Fruit fly (Drosophila melanogaster): ENCODE data around the gene CG14130.
A peak's percentile ranks its signal among the peaks of the same experiment; 100 is the strongest.

Gene CG14130

dm6 chr3L:11785291-11785690 is 30.0 kb upstream of the CG14130 start (continued):
- TF ChIP-seq lab (GFP tag; optimal IDR thresholded peaks at IDR 0.05) (no peak), Dip3 (GFP tag; optimal IDR thresholded peaks at IDR 0.05) (peak; percentile 18), CG32772 (GFP tag; IDR thresholded peaks at IDR 0.05) (peak; percentile 23; the same call in 1 of the 2 replicates), CG31441 (GFP tag; IDR thresholded peaks at IDR 0.05) (no peak), CG4820 (GFP tag; optimal IDR thresholded peaks at IDR 0.05) (peak; percentile 5), CG2889 (GFP tag; IDR thresholded peaks at IDR 0.05) (0 out of 3 replicates have a peak, but pooled peaks have one; percentile 7), CG16863 (GFP tag; optimal IDR thresholded peaks at IDR 0.05) (peak; percentile 19), Hsf (GFP tag; optimal IDR thresholded peaks at IDR 0.05) (peak; percentile 9), CG1603 (tag; optimal IDR thresholded peaks at IDR 0.05) (no peak), ftz-f1 (GFP tag; optimal IDR thresholded peaks at IDR 0.05) (no peak), CG12659 (GFP tag; optimal IDR thresholded peaks at IDR 0.05) (peak; percentile 45), chm (GFP tag; IDR thresholded peaks at IDR 0.05) (no peak), CG9215 (GFP tag; IDR thresholded peaks at IDR 0.05) (peak; percentile 58), fd3F (GFP tag; optimal IDR thresholded peaks at IDR 0.05) (peak; percentile 48), al (GFP tag; IDR thresholded peaks at IDR 0.05) (peak; percentile 61), MBD-R2 (GFP tag; IDR thresholded peaks at IDR 0.05) (peak; percentile 24; the same call in 1 of the 2 replicates), oc (tag; optimal IDR thresholded peaks at IDR 0.05) (no peak), kah (GFP tag; optimal IDR thresholded peaks at IDR 0.05) (no peak), phol (tag; optimal IDR thresholded peaks at IDR 0.05) (peak; percentile 33), sug (tag; optimal IDR thresholded peaks at IDR 0.05) (no peak), schlank (tag; optimal IDR thresholded peaks at IDR 0.05) (no peak), yki (optimal IDR thresholded peaks at IDR 0.05) (no peak), Fer1 (GFP tag; optimal IDR thresholded peaks at IDR 0.05) (no peak), seq (GFP tag; IDR thresholded peaks at IDR 0.05) (peak; percentile 62; the same call in 1 of the 2 replicates), Eip74EF (GFP tag; optimal IDR thresholded peaks at IDR 0.05) (no peak), Fer3 (tag; optimal IDR thresholded peaks at IDR 0.05) (peak; percentile 57), ttk (GFP tag; IDR thresholded peaks at IDR 0.05) (no peak), sisA (GFP tag; IDR thresholded peaks at IDR 0.05) (peak; percentile 34; the same call in 1 of the 2 replicates), CG1233 (GFP tag; optimal IDR thresholded peaks at IDR 0.05) (peak; percentile 28), CG12391 (tag; optimal IDR thresholded peaks at IDR 0.05) (no peak), CG31388 (GFP tag; optimal IDR thresholded peaks at IDR 0.05) (peak; percentile 13), Dp (GFP tag; optimal IDR thresholded peaks at IDR 0.05) (no peak), CG2875 (GFP tag; optimal IDR thresholded peaks at IDR 0.05) (no peak), CG3065 (GFP tag; optimal IDR thresholded peaks at IDR 0.05) (no peak), Dbx (GFP tag; IDR thresholded peaks at IDR 0.05) (peak; percentile 51; the same call in 1 of the 3 replicates), fd96Cb (tag; optimal IDR thresholded peaks at IDR 0.05) (peak; percentile 25), Camta (GFP tag; optimal IDR thresholded peaks at IDR 0.05) (peak; percentile 19), ci (GFP tag; IDR thresholded peaks at IDR 0.05) (0 out of 3 replicates have a peak, but pooled peaks have one; percentile 35), HHEX (GFP tag; optimal IDR thresholded peaks at IDR 0.05) (peak; percentile 28), H15 (GFP tag; IDR thresholded peaks at IDR 0.05) (peak; percentile 51; the same call in 2 of the 3 replicates), CG11695 (GFP tag; IDR thresholded peaks at IDR 0.05) (peak; percentile 40; the same call in 1 of the 3 replicates), CG17328 (GFP tag; IDR thresholded peaks at IDR 0.05) (peak; percentile 37; the same call in 1 of the 2 replicates), CG2116 (GFP tag; optimal IDR thresholded peaks at IDR 0.05) (no peak), dysf (GFP tag; IDR thresholded peaks at IDR 0.05) (peak; percentile 80), Rx (GFP tag; IDR thresholded peaks at IDR 0.05) (no peak), vvl (GFP tag; IDR thresholded peaks at IDR 0.05) (peak; percentile 66; the same call in 1 of the 2 replicates), CG9817 (tag; optimal IDR thresholded peaks at IDR 0.05) (peak; percentile 58), CG6689 (GFP tag; IDR thresholded peaks at IDR 0.05) (peak; percentile 60), CG10209 (GFP tag; optimal IDR thresholded peaks at IDR 0.05) (peak; percentile 29), HLHmδ (GFP tag; optimal IDR thresholded peaks at IDR 0.05) (no peak), Sry-δ (GFP tag; optimal IDR thresholded peaks at IDR 0.05) (peak; percentile 14)

Data from whole organism, embryonic.